Worm (Caenorhabditis elegans) whole organism, L3 larva: ENCODE measurements around the gene AH10.4.

Experiments
- fkh-10 ChIP-seq: sonication (generic microtip); optimal IDR thresholded peaks from 2 replicates; lab custom pipeline; 2017; ENCODE audit warnings: missing biosample characterization, missing genetic modification reagents, missing genetic modification characterization
- jun-1 ChIP-seq: fragments of 150-350 bp; optimal IDR thresholded peaks from 2 replicates; lab custom pipeline; 2014; ENCODE audit warnings: missing biosample characterization, missing genetic modification reagents, missing genetic modification characterization
- lin-15B ChIP-seq: fragments of 150-350 bp; optimal IDR thresholded peaks from 2 replicates; lab custom pipeline; 2014; ENCODE audit warnings: missing biosample characterization, missing genetic modification characterization
- pqm-1 ChIP-seq: fragments of 150-350 bp; optimal IDR thresholded peaks from 2 replicates; lab custom pipeline; 2017; ENCODE audit warnings: missing biosample characterization, missing genetic modification characterization, inconsistent platforms
- snpc-4 ChIP-seq: fragments of 150-350 bp; optimal IDR thresholded peaks from 2 replicates; lab custom pipeline; 2014; ENCODE audit warnings: missing biosample characterization, missing genetic modification characterization

- TF ChIP-seq lin-15B (tag; lab: Kevin White, UChicago) = no peak
- TF ChIP-seq pqm-1 = no peak
- TF ChIP-seq fkh-10 (GFP tag; lab: Kevin White, UChicago) = no peak
- TF ChIP-seq jun-1 (tag; lab: Kevin White, UChicago) = no peak
- TF ChIP-seq snpc-4 (tag; lab: Kevin White, UChicago) = no peak
These were observed 28.1 kb upstream of the AH10.4 start for ce11 chrV:14165745-14166144.
